Fruit fly (Drosophila melanogaster): ENCODE data around the gene vex.

Gene vex

DNA sequence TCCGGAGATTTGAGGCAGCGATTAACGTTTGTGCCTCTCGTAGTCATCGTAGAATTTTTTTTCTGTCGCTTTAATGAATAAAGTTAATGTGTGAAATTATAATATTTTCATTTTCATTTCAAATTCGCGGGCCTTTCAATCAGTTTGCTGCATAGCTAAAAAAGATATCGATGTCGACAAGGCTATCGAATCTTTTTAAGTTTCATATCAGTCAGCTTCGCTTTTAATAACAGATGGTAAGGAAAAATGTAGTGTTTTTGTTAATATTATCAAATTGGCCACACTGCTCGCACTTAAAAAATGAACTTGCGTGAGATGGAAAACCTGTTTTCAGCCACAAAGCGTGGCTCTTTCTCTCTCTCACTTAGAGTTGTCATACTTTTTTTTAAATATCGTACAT is 110.1 kb downstream of the vex start (continued):
- TF ChIP-seq E2f2 (GFP tag; IDR thresholded peaks at IDR 0.05) (peak; percentile 76), stwl (tag; optimal IDR thresholded peaks at IDR 0.05) (peak; percentile 100), bbx (GFP tag; IDR thresholded peaks at IDR 0.05; ENCODE audit: partially characterized antibody) (peak; percentile 61; the same call in 1 of the 2 replicates), amos (GFP tag; IDR thresholded peaks at IDR 0.05; ENCODE audit: partially characterized antibody) (peak; percentile 59), CG7963 (GFP tag; IDR thresholded peaks at IDR 0.05; ENCODE audit: partially characterized antibody) (peak; percentile 58; the same call in 1 of the 3 replicates), CG2116 (GFP tag; optimal IDR thresholded peaks at IDR 0.05) (peak; percentile 18), CG11456 (GFP tag; IDR thresholded peaks at IDR 0.05) (no peak), CG11560 (tag; IDR thresholded peaks at IDR 0.05) (no peak), zen2 (GFP tag; IDR thresholded peaks at IDR 0.05; ENCODE audit: partially characterized antibody) (peak; percentile 69), Dll (GFP tag; IDR thresholded peaks at IDR 0.05; ENCODE audit: partially characterized antibody) (peak; percentile 54; the same call in 2 of the 4 replicates), CG2202 (tag; optimal IDR thresholded peaks at IDR 0.05) (no peak), CG34422 (GFP tag; IDR thresholded peaks at IDR 0.05) (no peak), Dp (GFP tag; optimal IDR thresholded peaks at IDR 0.05) (peak; percentile 61), Dref (GFP tag; IDR thresholded peaks at IDR 0.05) (peak; percentile 65), CG6791 (GFP tag; IDR thresholded peaks at IDR 0.05; ENCODE audit: partially characterized antibody) (peak; percentile 78), mld (GFP tag; IDR thresholded peaks at IDR 0.05; ENCODE audit: partially characterized antibody) (0 out of 3 replicates have a peak, but pooled peaks have one; percentile 22), Doc3 (GFP tag; IDR thresholded peaks at IDR 0.05; ENCODE audit: partially characterized antibody) (peak; percentile 44; the same call in 2 of the 3 replicates), CG3847 (GFP tag; IDR thresholded peaks at IDR 0.05) (no peak), CG18764 (GFP tag; optimal IDR thresholded peaks at IDR 0.05) (no peak), CG11085 (GFP tag; IDR thresholded peaks at IDR 0.05) (no peak), CG18011 (GFP tag; optimal IDR thresholded peaks at IDR 0.05) (peak; percentile 95), CG18599 (GFP tag; optimal IDR thresholded peaks at IDR 0.05) (no peak), CG16813 (GFP tag; IDR thresholded peaks at IDR 0.05; ENCODE audit: partially characterized antibody) (peak; percentile 68), sna (GFP tag; IDR thresholded peaks at IDR 0.05; ENCODE audit: partially characterized antibody) (0 out of 2 replicates have a peak, but pooled peaks have one; percentile 54)

DNA sequence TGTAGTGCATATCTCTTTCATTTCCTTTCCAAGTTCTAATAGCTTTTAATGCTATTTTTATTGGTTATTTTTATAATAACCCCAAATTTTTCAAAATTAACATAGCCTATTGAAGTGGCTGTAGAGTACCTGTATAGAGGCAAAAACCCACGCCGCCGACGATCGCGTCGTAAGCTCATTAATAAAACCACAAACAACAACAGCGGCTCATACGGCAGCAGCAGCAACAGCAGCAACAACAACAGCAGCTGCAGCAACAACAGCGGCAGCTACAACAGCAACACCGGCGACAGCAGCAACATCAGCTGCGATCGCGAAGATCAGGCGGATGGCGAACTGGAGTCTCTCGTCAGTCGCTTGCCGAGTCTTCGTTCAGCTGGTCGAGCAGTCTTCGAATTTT is 112.6 kb downstream of the vex start, which contains the start of gene CG2145:
CG2145 (plus strand) TSS at position 290 of the 400 bp plus-strand sequence.
- TF ChIP-seq jigr1 (GFP tag; IDR thresholded peaks at IDR 0.05) (no peak), CG6175 (GFP tag; IDR thresholded peaks at IDR 0.05) (peak; percentile 82; the same call in 1 of the 3 replicates), CG8924 (tag; optimal IDR thresholded peaks at IDR 0.05) (peak; percentile 0), Atf6 (GFP tag; IDR thresholded peaks at IDR 0.05) (0 out of 2 replicates have a peak, but pooled peaks have one; percentile 16), CG3281 (GFP tag; optimal IDR thresholded peaks at IDR 0.05) (peak; percentile 0), CG32767 (GFP tag; IDR thresholded peaks at IDR 0.05) (0 out of 2 replicates have a peak, but pooled peaks have one; percentile 19), CG14014 (GFP tag; IDR thresholded peaks at IDR 0.05) (no peak), CG10274 (GFP tag; optimal IDR thresholded peaks at IDR 0.05) (peak; percentile 95), CG13287 (GFP tag; IDR thresholded peaks at IDR 0.05; ENCODE audit: partially characterized antibody) (peak; percentile 8; the same call in 1 of the 2 replicates), Pdp1 (GFP tag; optimal IDR thresholded peaks at IDR 0.05) (peak in 1 of 2 experiments; percentile 21), run (tag; optimal IDR thresholded peaks at IDR 0.05) (peak; percentile 18), Aef1 (GFP tag; IDR thresholded peaks at IDR 0.05) (peak; percentile 62), CG10543 (GFP tag; optimal IDR thresholded peaks at IDR 0.05) (peak; percentile 42), corto (GFP tag; optimal IDR thresholded peaks at IDR 0.05) (peak; percentile 18), CG2712 (tag; optimal IDR thresholded peaks at IDR 0.05) (peak; percentile 38), otp (GFP tag; IDR thresholded peaks at IDR 0.05) (peak; percentile 8; the same call in 1 of the 3 replicates), CG34376 (GFP tag; optimal IDR thresholded peaks at IDR 0.05) (peak; percentile 26), Deaf1 (tag; optimal IDR thresholded peaks at IDR 0.05) (peak; percentile 84), CG13894 (tag; optimal IDR thresholded peaks at IDR 0.05) (no peak), abd-A (tag; optimal IDR thresholded peaks at IDR 0.05) (peak; percentile 5), CG31441 (GFP tag; IDR thresholded peaks at IDR 0.05) (0 out of 2 replicates have a peak, but pooled peaks have one; percentile 12), ci (GFP tag; IDR thresholded peaks at IDR 0.05) (0 out of 3 replicates have a peak, but pooled peaks have one; percentile 46), D19B (GFP tag; optimal IDR thresholded peaks at IDR 0.05) (no peak), B-H2 (GFP tag; optimal IDR thresholded peaks at IDR 0.05) (peak; percentile 26)

Data from whole organism, embryonic.